Worm (Caenorhabditis elegans): ENCODE results near the gene tbx-9.

ce11 chrIII:10361456-10361855, 19.8 kb upstream of the tbx-9 start:
- TF ChIP-seq snpc-4 (tag; optimal IDR thresholded peaks at IDR 0.05) (no peak), pha-4 (tag; optimal IDR thresholded peaks at IDR 0.05) (no peak), nhr-28 (tag; optimal IDR thresholded peaks at IDR 0.05) (no peak), ztf-11 (tag; optimal IDR thresholded peaks at IDR 0.05) (no peak), elt-1 (tag; optimal IDR thresholded peaks at IDR 0.05) (no peak), ceh-82 (tag; optimal IDR thresholded peaks at IDR 0.05) (no peak), jun-1 (tag; optimal IDR thresholded peaks at IDR 0.05) (no peak), nhr-11 (tag; optimal IDR thresholded peaks at IDR 0.05) (no peak), skn-1 (tag; optimal IDR thresholded peaks at IDR 0.05) (no peak), nhr-77 (tag; optimal IDR thresholded peaks at IDR 0.05) (no peak), ceh-28 (tag; optimal IDR thresholded peaks at IDR 0.05) (no peak)
